Worm (Caenorhabditis elegans) whole organism, young adult: Measurements from ENCODE around the gene usp-4.

Source experiments
- aptf-2 ChIP-seq: fragments of 200-800 bp; sonication (Bioruptor generic); conservative IDR thresholded peaks from 2 replicates; pipeline ENCODE4 v1.3.6; 2022; ENCODE audit warnings: missing genetic modification reagents, missing genetic modification characterization, missing compliant biosample characterization
- egl-44 ChIP-seq: fragments of 200-800 bp; sonication (Bioruptor generic); IDR thresholded peaks from 2 replicates; pipeline ENCODE4 v1.3.6; 2022; ENCODE audit warnings: missing genetic modification reagents, missing genetic modification characterization, missing compliant biosample characterization
- ets-4 ChIP-seq: fragments of 200-800 bp; sonication (Bioruptor generic); optimal IDR thresholded peaks from 2 replicates; lab custom pipeline; 2018; ENCODE audit warnings: mild to moderate bottlenecking, missing genetic modification characterization, missing compliant biosample characterization
- pha-4 ChIP-seq: fragments of 150-350 bp; sonication (generic microtip); optimal IDR thresholded peaks from 2 replicates; lab custom pipeline; 2014; ENCODE audit warnings: missing biosample characterization, missing genetic modification reagents, missing genetic modification characterization
- unc-130 ChIP-seq: sonication (generic microtip); optimal IDR thresholded peaks from 2 replicates; lab custom pipeline; 2016; ENCODE audit warnings: missing genetic modification reagents, missing genetic modification characterization, missing compliant biosample characterization

ce11 chrIV:6804815-6805214, 47.7 kb downstream of the usp-4 start, which contains the start of gene C17H12.37:
- TF ChIP-seq pha-4 (no peak), egl-44 (GFP tag; lab: Robert Waterston, UW) (no peak), unc-130 (no peak), aptf-2 (GFP tag; lab: Robert Waterston, UW) (no peak), ets-4 (GFP tag; lab: Kevin White, UChicago) (no peak)
